Worm (Caenorhabditis elegans): ENCODE measurements around the gene nlp-31.

DNA sequence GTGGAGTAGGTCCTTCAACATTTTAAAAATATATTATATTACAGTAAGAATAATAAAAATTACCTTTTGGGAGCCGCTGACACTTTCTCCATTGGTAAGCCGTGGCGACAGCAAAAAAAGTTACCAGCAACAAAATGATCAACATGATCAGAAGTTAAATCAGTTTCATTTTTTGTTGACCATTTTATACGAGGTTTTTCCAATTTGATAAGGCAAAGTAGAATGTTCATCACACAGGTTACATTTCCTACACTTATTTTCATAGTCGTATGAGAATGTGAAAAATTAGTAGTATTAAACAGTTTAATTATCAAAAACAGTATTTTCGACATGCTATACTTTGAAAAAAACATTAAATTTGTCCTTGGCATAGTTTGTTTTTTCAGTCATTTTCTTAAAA is 7.0 kb upstream of the nlp-31 start, which contains the start of gene cyp-34A10:
- TF ChIP-seq flt-1 (GFP tag; IDR thresholded peaks at IDR 0.05) = no peak
- TF ChIP-seq aly-1 (tag; optimal IDR thresholded peaks at IDR 0.05) = no peak
- no peak for TF ChIP-seq B0310.2 (tag; optimal IDR thresholded peaks at IDR 0.05)
- no peak for TF ChIP-seq ceh-36 (tag; optimal IDR thresholded peaks at IDR 0.05)
- no peak for TF ChIP-seq tra-4 (tag; optimal IDR thresholded peaks at IDR 0.05)
- TF ChIP-seq ama-1 (optimal IDR thresholded peaks at IDR 0.05) = no peak
- no peak for TF ChIP-seq ets-7 (tag; optimal IDR thresholded peaks at IDR 0.05)
- TF ChIP-seq sea-1 (GFP tag; conservative IDR thresholded peaks at IDR 0.05) = no peak

All from whole organism, early embryonic.